Fruit fly (Drosophila melanogaster) whole organism, prepupa: ENCODE data around the gene CG12402.
A peak's percentile ranks its signal among the peaks of the same experiment; 100 is the strongest.

Experiments
- CG10631 ChIP-seq: fragments of 200-800 bp; sonication (Bioruptor generic); optimal IDR thresholded peaks from 2 replicates; lab custom pipeline; 2016; ENCODE audit warnings: missing biosample characterization, missing genetic modification characterization
- CG11762 ChIP-seq: fragments of 200-800 bp; sonication (Bioruptor generic); optimal IDR thresholded peaks from 3 replicates; lab custom pipeline; 2016; ENCODE audit warnings: missing biosample characterization, missing genetic modification characterization; ENCODE audit not compliant: insufficient read depth
- CG11902 ChIP-seq: fragments of 200-800 bp; sonication (Bioruptor generic); optimal IDR thresholded peaks from 3 replicates; lab custom pipeline; 2016; ENCODE audit warnings: missing biosample characterization, missing genetic modification characterization
- CG1621 ChIP-seq: fragments of 200-800 bp; sonication (Bioruptor generic); optimal IDR thresholded peaks from 3 replicates; lab custom pipeline; 2018; ENCODE audit warnings: missing biosample characterization, mild to moderate bottlenecking, missing genetic modification characterization
- CG16779 ChIP-seq: fragments of 200-800 bp; sonication (Bioruptor generic); optimal IDR thresholded peaks from 3 replicates; lab custom pipeline; 2017; ENCODE audit warnings: missing biosample characterization, mild to moderate bottlenecking, missing genetic modification characterization
- CG32006 ChIP-seq: fragments of 200-800 bp; sonication (Bioruptor generic); optimal IDR thresholded peaks from 3 replicates; lab custom pipeline; 2017; ENCODE audit warnings: missing biosample characterization, mild to moderate bottlenecking, missing genetic modification characterization
- CG34406 ChIP-seq: fragments of 200-800 bp; sonication (Bioruptor generic); optimal IDR thresholded peaks from 3 replicates; lab custom pipeline; 2016; ENCODE audit warnings: missing biosample characterization, missing genetic modification characterization
- CG3919 ChIP-seq: fragments of 200-800 bp; sonication (Bioruptor generic); optimal IDR thresholded peaks from 3 replicates; lab custom pipeline; 2016; ENCODE audit warnings: missing biosample characterization, missing genetic modification characterization
- CG6163 ChIP-seq: fragments of 200-800 bp; sonication (Bioruptor generic); IDR thresholded peaks from 3 replicates; pipeline ENCODE4 v1.3.6; 2022; ENCODE audit warnings: missing biosample characterization, missing genetic modification characterization
- CG6276 ChIP-seq: fragments of 200-800 bp; sonication (Bioruptor generic); optimal IDR thresholded peaks from 2 replicates; lab custom pipeline; 2017; ENCODE audit warnings: missing biosample characterization, mild to moderate bottlenecking, missing genetic modification characterization
- CG6808 ChIP-seq: fragments of 200-800 bp; sonication (Bioruptor generic); optimal IDR thresholded peaks from 3 replicates; lab custom pipeline; 2017; ENCODE audit warnings: missing biosample characterization, missing genetic modification characterization, mild to moderate bottlenecking, moderate library complexity, missing genetic modification reagents
- CG6854 ChIP-seq: fragments of 200-800 bp; sonication (Bioruptor generic); optimal IDR thresholded peaks from 2 replicates; lab custom pipeline; 2017; ENCODE audit warnings: missing biosample characterization, mild to moderate bottlenecking, missing genetic modification characterization
- CG8319 ChIP-seq: fragments of 200-800 bp; sonication (Bioruptor generic); optimal IDR thresholded peaks from 3 replicates; lab custom pipeline; 2016; ENCODE audit warnings: missing biosample characterization, missing genetic modification characterization
- CG8632 ChIP-seq: fragments of 200-800 bp; sonication (Bioruptor generic); optimal IDR thresholded peaks from 3 replicates; lab custom pipeline; 2016; ENCODE audit warnings: missing biosample characterization, missing genetic modification characterization
- CG9139 ChIP-seq: fragments of 200-800 bp; sonication (Bioruptor generic); optimal IDR thresholded peaks from 3 replicates; lab custom pipeline; 2017; ENCODE audit warnings: missing biosample characterization, mild to moderate bottlenecking, missing genetic modification characterization
- Eip75B ChIP-seq: fragments of 200-800 bp; sonication (Bioruptor generic); optimal IDR thresholded peaks from 3 replicates; lab custom pipeline; 2016; ENCODE audit warnings: missing biosample characterization, missing genetic modification characterization
- Eip78C ChIP-seq: fragments of 200-800 bp; sonication (Bioruptor generic); peaks from one replicate; lab custom pipeline; 2016; ENCODE audit warnings: missing biosample characterization, missing genetic modification characterization
- Eip93F ChIP-seq: fragments of 200-800 bp; sonication (Bioruptor generic); optimal IDR thresholded peaks from 2 replicates; lab custom pipeline; 2016; ENCODE audit warnings: missing biosample characterization, mild to moderate bottlenecking, missing genetic modification characterization
- Ets21C ChIP-seq: fragments of 200-800 bp; sonication (Bioruptor generic); optimal IDR thresholded peaks from 3 replicates; lab custom pipeline; 2016; ENCODE audit warnings: missing biosample characterization, missing genetic modification characterization
- Ets96B ChIP-seq: fragments of 200-800 bp; optimal IDR thresholded peaks from 2 replicates; lab custom pipeline; 2019; ENCODE audit warnings: missing biosample characterization, mild to moderate bottlenecking, missing genetic modification characterization, moderate library complexity
- Gug ChIP-seq: fragments of 200-800 bp; sonication (Bioruptor generic); IDR thresholded peaks from 2 replicates; pipeline ENCODE4 v1.3.6; 2022; ENCODE audit warnings: missing biosample characterization, missing genetic modification characterization
- Hr38 ChIP-seq: sonication (Bioruptor generic); optimal IDR thresholded peaks from 2 replicates; lab custom pipeline; 2016; ENCODE audit warnings: missing biosample characterization, missing genetic modification characterization
- Hr39 ChIP-seq: fragments of 200-800 bp; sonication (Bioruptor generic); optimal IDR thresholded peaks from 2 replicates; lab custom pipeline; 2016; ENCODE audit warnings: missing biosample characterization, missing genetic modification characterization
- Hr4 ChIP-seq: fragments of 200-800 bp; sonication (Bioruptor generic); optimal IDR thresholded peaks from 3 replicates; lab custom pipeline; 2016; ENCODE audit warnings: missing biosample characterization, missing genetic modification characterization
- Met ChIP-seq: fragments of 200-800 bp; sonication (Bioruptor generic); optimal IDR thresholded peaks from 3 replicates; lab custom pipeline; 2016; ENCODE audit warnings: missing biosample characterization, missing genetic modification characterization
- OdsH ChIP-seq: fragments of 200-800 bp; sonication (Bioruptor generic); optimal IDR thresholded peaks from 3 replicates; lab custom pipeline; 2016; ENCODE audit warnings: missing biosample characterization, missing genetic modification characterization
- Smox ChIP-seq: fragments of 200-800 bp; sonication (Bioruptor generic); optimal IDR thresholded peaks from 3 replicates; lab custom pipeline; 2016; ENCODE audit warnings: missing biosample characterization, missing genetic modification characterization
- Sox102F ChIP-seq: fragments of 200-800 bp; sonication (Bioruptor generic); optimal IDR thresholded peaks from 2 replicates; lab custom pipeline; 2016; ENCODE audit warnings: missing biosample characterization, mild to moderate bottlenecking, missing genetic modification characterization
- Sox14 ChIP-seq: fragments of 200-800 bp; sonication (Bioruptor generic); optimal IDR thresholded peaks from 3 replicates; lab custom pipeline; 2016; ENCODE audit warnings: missing biosample characterization, missing genetic modification characterization
- Sox15 ChIP-seq: fragments of 200-800 bp; sonication (Bioruptor generic); optimal IDR thresholded peaks from 3 replicates; lab custom pipeline; 2016; ENCODE audit warnings: missing biosample characterization, missing genetic modification characterization
- achi ChIP-seq: fragments of 200-800 bp; sonication (Bioruptor generic); optimal IDR thresholded peaks from 3 replicates; lab custom pipeline; 2016; ENCODE audit warnings: missing biosample characterization, missing genetic modification characterization
- acj6 ChIP-seq: fragments of 200-800 bp; sonication (Bioruptor generic); optimal IDR thresholded peaks from 3 replicates; lab custom pipeline; 2016; ENCODE audit warnings: missing biosample characterization, missing genetic modification characterization
- cyc ChIP-seq: fragments of 200-800 bp; sonication (Bioruptor generic); optimal IDR thresholded peaks from 3 replicates; lab custom pipeline; 2016; ENCODE audit warnings: missing biosample characterization, missing genetic modification characterization
- dsx ChIP-seq: fragments of 200-800 bp; optimal IDR thresholded peaks from 3 replicates; lab custom pipeline; 2019; ENCODE audit warnings: missing biosample characterization, mild to moderate bottlenecking, missing genetic modification characterization, moderate library complexity; ENCODE audit not compliant: poor library complexity, severe bottlenecking
- eg ChIP-seq: fragments of 200-800 bp; sonication (Bioruptor generic); IDR thresholded peaks from 3 replicates; pipeline ENCODE4 v1.3.6; 2022; ENCODE audit warnings: missing biosample characterization, missing genetic modification characterization
- esn ChIP-seq: fragments of 200-800 bp; sonication (Bioruptor generic); optimal IDR thresholded peaks from 2 replicates; lab custom pipeline; 2016; ENCODE audit warnings: missing biosample characterization, mild to moderate bottlenecking, missing genetic modification characterization, moderate library complexity
- fd59A ChIP-seq: fragments of 200-800 bp; sonication (Bioruptor generic); optimal IDR thresholded peaks from 2 replicates; lab custom pipeline; 2017; ENCODE audit warnings: missing biosample characterization, mild to moderate bottlenecking, missing genetic modification characterization, missing genetic modification reagents
- fd85E ChIP-seq: fragments of 200-800 bp; sonication (Bioruptor generic); optimal IDR thresholded peaks from 3 replicates; lab custom pipeline; 2016; ENCODE audit warnings: missing biosample characterization, missing genetic modification characterization
- lz ChIP-seq: fragments of 200-800 bp; sonication (Bioruptor generic); optimal IDR thresholded peaks from 3 replicates; lab custom pipeline; 2016; ENCODE audit warnings: missing biosample characterization, missing genetic modification characterization
- pdm3 ChIP-seq: fragments of 200-800 bp; sonication (Bioruptor generic); optimal IDR thresholded peaks from 3 replicates; lab custom pipeline; 2016; ENCODE audit warnings: missing biosample characterization, missing genetic modification characterization
- salr ChIP-seq, 2 experiments: fragments of 200-800 bp; sonication (Bioruptor generic); optimal IDR thresholded peaks; 3 replicates each; lab custom pipeline; 2016 to 2018; ENCODE audit warnings: missing biosample characterization in 2 of 2, missing genetic modification characterization in 2 of 2, mild to moderate bottlenecking in 1 of 2
- spab ChIP-seq: fragments of 200-800 bp; sonication (Bioruptor generic); optimal IDR thresholded peaks from 2 replicates; lab custom pipeline; 2017; ENCODE audit warnings: missing biosample characterization, mild to moderate bottlenecking, missing genetic modification characterization, missing genetic modification reagents
- ss ChIP-seq, 2 experiments: fragments of 200-800 bp; sonication (Bioruptor generic); optimal IDR thresholded peaks; 2 replicates in 1 of 2; 3 replicates in 1 of 2; lab custom pipeline; 2017 to 2018; ENCODE audit warnings: mild to moderate bottlenecking in 2 of 2, missing biosample characterization in 2 of 2, missing genetic modification characterization in 2 of 2, moderate library complexity in 1 of 2
- svp ChIP-seq: fragments of 200-800 bp; sonication (Bioruptor generic); peaks from one replicate; lab custom pipeline; 2016; ENCODE audit warnings: missing biosample characterization, missing genetic modification characterization
- vri ChIP-seq: fragments of 200-800 bp; sonication (Bioruptor generic); optimal IDR thresholded peaks from 3 replicates; lab custom pipeline; 2016; ENCODE audit warnings: missing biosample characterization, mild to moderate bottlenecking, missing genetic modification characterization

Gene CG12402

DNA sequence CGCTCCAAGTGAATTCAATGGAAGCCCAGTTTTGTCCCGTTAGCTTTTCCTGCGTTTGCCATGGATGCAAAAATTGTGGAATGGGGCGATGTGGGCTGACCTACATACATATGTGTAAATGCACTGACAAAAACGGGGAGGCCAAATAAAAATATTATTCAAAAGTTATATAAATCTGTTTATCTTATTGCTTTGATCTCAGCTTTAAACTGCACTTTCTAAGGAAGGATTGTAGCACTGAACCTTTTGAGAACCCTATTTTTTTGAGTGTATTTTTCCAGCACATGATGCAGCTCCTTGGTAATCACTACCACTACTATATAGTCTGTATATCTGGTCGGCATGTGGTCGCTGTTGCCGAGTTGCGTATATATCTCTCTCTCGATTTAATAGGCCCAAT, 31.1 kb downstream of the CG12402 start (continued):
- no peak for TF ChIP-seq Eip93F (GFP tag; lab: Kevin White, UChicago)
- TF ChIP-seq Met (GFP tag; lab: Kevin White, UChicago), result peak; percentile 42
- TF ChIP-seq Ets96B, result peak; percentile 59
- no peak for TF ChIP-seq salr (GFP tag; optimal IDR thresholded peaks at IDR 0.05; lab: Kevin White, UChicago)
- peak; percentile 7 for TF ChIP-seq lz (GFP tag; lab: Kevin White, UChicago)
- peak; percentile 21 for TF ChIP-seq Hr39 (GFP tag; lab: Kevin White, UChicago)
- TF ChIP-seq Eip78C (GFP tag; lab: Kevin White, UChicago), result peak; percentile 85
- TF ChIP-seq fd85E (GFP tag; lab: Kevin White, UChicago), result no peak
- TF ChIP-seq OdsH, result peak; percentile 56
- peak; percentile 40 for TF ChIP-seq Gug
- peak; percentile 44 for TF ChIP-seq CG9139
- peak; percentile 51 for TF ChIP-seq Hr4 (GFP tag; lab: Kevin White, UChicago)
- no peak for TF ChIP-seq Ets21C
- TF ChIP-seq CG16779, result no peak
- no peak for TF ChIP-seq Smox
- peak; percentile 49 for TF ChIP-seq acj6 (GFP tag; lab: Kevin White, UChicago)
- TF ChIP-seq eg (GFP tag; lab: Robert Waterston, UW), result peak; percentile 67
- TF ChIP-seq Sox102F (GFP tag; lab: Kevin White, UChicago), result peak; percentile 19
- TF ChIP-seq ss (GFP tag; optimal IDR thresholded peaks at IDR 0.05; lab: Kevin White, UChicago), result peak in 1 of 2 experiments; percentile 43
- peak; percentile 48 for TF ChIP-seq CG11762
- peak; percentile 83 for TF ChIP-seq CG6163 (GFP tag; lab: Robert Waterston, UW)
- TF ChIP-seq Sox14 (GFP tag; lab: Kevin White, UChicago), result peak; percentile 25
- TF ChIP-seq vri (GFP tag; lab: Kevin White, UChicago), result no peak
- peak; percentile 29 for TF ChIP-seq dsx (GFP tag; lab: Kevin White, UChicago)
- no peak for TF ChIP-seq CG6276 (GFP tag; lab: Kevin White, UChicago)
- peak; percentile 28 for TF ChIP-seq CG1621 (tag; lab: Kevin White, UChicago)
- peak; percentile 77 for TF ChIP-seq CG3919 (GFP tag; lab: Kevin White, UChicago)
- TF ChIP-seq cyc (GFP tag; lab: Kevin White, UChicago), result peak; percentile 64
- TF ChIP-seq esn (GFP tag; lab: Kevin White, UChicago), result peak; percentile 28
- no peak for TF ChIP-seq Sox15 (GFP tag; lab: Kevin White, UChicago)
- no peak for TF ChIP-seq Hr38 (GFP tag; lab: Kevin White, UChicago)
- TF ChIP-seq spab (GFP tag; lab: Kevin White, UChicago), result peak; percentile 42
- TF ChIP-seq fd59A (GFP tag; lab: Kevin White, UChicago), result peak; percentile 21
- TF ChIP-seq CG10631 (GFP tag; lab: Kevin White, UChicago), result peak; percentile 24
- TF ChIP-seq CG8319 (GFP tag; lab: Kevin White, UChicago), result no peak
- peak; percentile 42 for TF ChIP-seq pdm3 (GFP tag; lab: Kevin White, UChicago)
- peak; percentile 64 for TF ChIP-seq Eip75B (GFP tag; lab: Kevin White, UChicago)
- TF ChIP-seq CG6808, result peak; percentile 55
- TF ChIP-seq CG6854 (GFP tag; lab: Kevin White, UChicago), result no peak
- peak; percentile 43 for TF ChIP-seq CG34406 (GFP tag; lab: Kevin White, UChicago)
- peak; percentile 45 for TF ChIP-seq CG11902
- TF ChIP-seq, all 60 proteins: peak for 44

DNA sequence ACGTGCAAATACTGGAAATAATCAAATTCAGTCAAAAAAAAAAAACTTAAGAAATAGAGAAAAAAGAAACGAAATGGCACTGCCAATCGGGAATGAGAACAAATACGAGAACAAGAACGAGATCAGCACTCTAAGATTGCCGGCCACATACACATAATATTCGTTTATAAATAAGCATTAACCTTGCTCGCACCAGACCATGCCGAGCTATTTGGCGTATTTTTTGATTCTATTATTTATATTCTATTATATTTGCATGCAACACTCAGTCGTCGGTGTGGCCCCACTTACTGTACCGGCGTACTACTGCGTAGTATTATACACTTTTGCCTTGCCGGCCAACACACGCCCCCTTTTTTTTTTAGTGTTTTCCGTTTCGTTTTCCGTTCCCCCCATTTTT, 37.5 kb downstream of the CG12402 start:
- peak; percentile 3 for TF ChIP-seq esn (GFP tag; lab: Kevin White, UChicago)
- TF ChIP-seq acj6 (GFP tag; lab: Kevin White, UChicago), result peak; percentile 6
- TF ChIP-seq svp (GFP tag; lab: Kevin White, UChicago), result peak; percentile 72
- no peak for TF ChIP-seq CG3919 (GFP tag; lab: Kevin White, UChicago)
- TF ChIP-seq Met (GFP tag; lab: Kevin White, UChicago), result peak; percentile 26
- TF ChIP-seq CG8632, result no peak
- peak; percentile 33; the same call in 1 of the 3 replicates for TF ChIP-seq eg (GFP tag; lab: Robert Waterston, UW)
- peak; percentile 21 for TF ChIP-seq CG32006 (GFP tag; lab: Kevin White, UChicago)
- peak; percentile 20 for TF ChIP-seq Hr4 (GFP tag; lab: Kevin White, UChicago)
- peak; percentile 64 for TF ChIP-seq Eip78C (GFP tag; lab: Kevin White, UChicago)
- peak; percentile 10 for TF ChIP-seq achi
- TF ChIP-seq, all 60 proteins: peak for 9
